Worm (Caenorhabditis elegans) whole organism, L4/young adult: ENCODE results near the gene cey-4.
A peak's percentile ranks its signal among the peaks of the same experiment; 100 is the strongest.

Source experiments
- W03F9.2 ChIP-seq: fragments of 150-350 bp; optimal IDR thresholded peaks from 2 replicates; lab custom pipeline; 2014; ENCODE audit warnings: missing biosample characterization, missing genetic modification characterization
- dao-5 ChIP-seq: sonication (generic microtip); optimal IDR thresholded peaks from 2 replicates; lab custom pipeline; 2016; ENCODE audit warnings: missing genotype, missing genetic modification characterization, moderate library complexity, missing compliant biosample characterization
- him-1 ChIP-seq: sonication (generic microtip); optimal IDR thresholded peaks from 2 replicates; lab custom pipeline; 2016; ENCODE audit warnings: missing genotype, missing genetic modification reagents, missing genetic modification characterization, missing compliant biosample characterization

DNA sequence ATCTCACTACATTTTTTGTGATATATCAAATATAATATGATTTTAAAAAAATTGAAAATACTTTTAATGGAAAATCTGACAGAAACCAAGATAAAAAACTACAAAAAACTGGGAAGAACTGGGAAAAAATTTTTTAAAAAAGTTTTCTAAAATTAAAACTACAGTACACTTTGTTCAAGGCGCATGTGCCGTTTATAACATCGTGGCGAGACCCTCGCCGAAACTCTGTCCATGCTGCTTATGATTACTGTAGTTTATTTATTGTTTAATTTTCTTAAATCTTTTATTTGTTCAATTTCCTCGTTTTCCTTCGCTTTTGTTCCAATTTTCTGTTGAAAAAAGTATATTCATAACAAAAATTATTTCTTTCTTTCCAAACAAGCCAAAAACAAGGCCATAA is 13.0 kb upstream of the cey-4 start, which contains the start of gene athp-1:
- TF ChIP-seq him-1 (tag; lab: Kevin White, UChicago) (no peak), dao-5 (tag; lab: Kevin White, UChicago) (no peak), W03F9.2 (peak; percentile 60)
